Worm (Caenorhabditis elegans) whole organism, young adult: ENCODE results near the gene B0238.15.
A peak's percentile ranks its signal among the peaks of the same experiment; 100 is the strongest.

Experiments used
- D2030.7 ChIP-seq: fragments of 200-800 bp; sonication (Bioruptor generic); IDR thresholded peaks from 2 replicates; pipeline ENCODE4 v1.3.6; 2022; ENCODE audit warnings: missing genetic modification reagents, missing genetic modification characterization, missing compliant biosample characterization
- F22D6.2 ChIP-seq: sonication (generic microtip); optimal IDR thresholded peaks from 2 replicates; lab custom pipeline; 2016; ENCODE audit warnings: mild to moderate bottlenecking, missing genetic modification characterization, missing compliant biosample characterization
- F23B12.7 ChIP-seq: sonication (generic microtip); optimal IDR thresholded peaks from 2 replicates; lab custom pipeline; 2017; ENCODE audit warnings: missing genetic modification characterization, mild to moderate bottlenecking, missing compliant biosample characterization, antibody characterized with exemption, moderate library complexity; ENCODE audit not compliant: insufficient read depth
- F33H1.4 ChIP-seq: fragments of 200-800 bp; sonication (Bioruptor generic); IDR thresholded peaks from 2 replicates; pipeline ENCODE4 v1.3.6; 2022; ENCODE audit warnings: missing genetic modification reagents, missing genetic modification characterization, missing compliant biosample characterization
- K11D2.4 ChIP-seq: fragments of 200-800 bp; sonication (Bioruptor generic); IDR thresholded peaks from 2 replicates; pipeline ENCODE4 v1.3.6; 2022; ENCODE audit warnings: missing genetic modification reagents, missing genetic modification characterization, missing compliant biosample characterization
- Y53G8AR.9 ChIP-seq: fragments of 200-800 bp; sonication (Bioruptor generic); conservative IDR thresholded peaks from 2 replicates; pipeline ENCODE4 v1.3.6; 2022; ENCODE audit warnings: missing genetic modification reagents, missing genetic modification characterization, missing compliant biosample characterization
- Y67H2A.10 ChIP-seq: fragments of 200-800 bp; sonication (Bioruptor generic); conservative IDR thresholded peaks from 2 replicates; pipeline ENCODE4 v1.3.6; 2022; ENCODE audit warnings: missing genetic modification reagents, missing genetic modification characterization, missing compliant biosample characterization
- athp-1 ChIP-seq: sonication (generic microtip); optimal IDR thresholded peaks from 2 replicates; lab custom pipeline; 2017; ENCODE audit warnings: mild to moderate bottlenecking, missing genetic modification characterization, missing compliant biosample characterization
- bed-2 ChIP-seq: fragments of 200-800 bp; sonication (Bioruptor generic); IDR thresholded peaks from 2 replicates; pipeline ENCODE4 v1.3.6; 2022; ENCODE audit warnings: missing genetic modification reagents, missing genetic modification characterization, missing compliant biosample characterization
- cebp-1 ChIP-seq, 2 experiments: fragments of 200-800 bp in 1 of 2; sonication (Bioruptor generic) in 1 of 2; sonication (generic microtip) in 1 of 2; IDR thresholded peaks in 1 of 2; optimal IDR thresholded peaks in 1 of 2; 2 replicates each; pipeline versions ENCODE4 v1.3.6 to Lab custom; 2017 to 2022; ENCODE audit warnings: missing compliant biosample characterization in 2 of 2, missing genetic modification characterization in 2 of 2, mild to moderate bottlenecking in 1 of 2, missing genetic modification reagents in 1 of 2, moderate library complexity in 1 of 2
- dox-1 ChIP-seq: fragments of 200-800 bp; sonication (Bioruptor generic); IDR thresholded peaks from 2 replicates; pipeline ENCODE4 v1.3.6; 2022; ENCODE audit warnings: missing genetic modification reagents, missing genetic modification characterization, missing compliant biosample characterization
- ets-4 ChIP-seq: fragments of 200-800 bp; sonication (Bioruptor generic); optimal IDR thresholded peaks from 2 replicates; lab custom pipeline; 2018; ENCODE audit warnings: mild to moderate bottlenecking, missing genetic modification characterization, missing compliant biosample characterization
- fkh-3 ChIP-seq: sonication (generic microtip); optimal IDR thresholded peaks from 2 replicates; lab custom pipeline; 2016; ENCODE audit warnings: mild to moderate bottlenecking, missing genetic modification characterization, missing compliant biosample characterization
- hlh-26 ChIP-seq: fragments of 200-800 bp; sonication (Bioruptor generic); conservative IDR thresholded peaks from 2 replicates; pipeline ENCODE4 v1.3.6; 2022; ENCODE audit warnings: missing genetic modification reagents, missing genetic modification characterization, missing compliant biosample characterization
- hmg-20 ChIP-seq: fragments of 200-800 bp; sonication (Bioruptor generic); IDR thresholded peaks from 2 replicates; pipeline ENCODE4 v1.3.6; 2022; ENCODE audit warnings: missing genetic modification reagents, missing genetic modification characterization, missing compliant biosample characterization
- hrde-1 ChIP-seq: sonication (generic microtip); optimal IDR thresholded peaks from 2 replicates; lab custom pipeline; 2016; ENCODE audit warnings: missing genetic modification characterization, mild to moderate bottlenecking, missing compliant biosample characterization, moderate library complexity, missing genotype, missing genetic modification reagents, borderline replicate concordance
- lag-1 ChIP-seq: fragments of 200-800 bp; sonication (Bioruptor generic); IDR thresholded peaks from 2 replicates; pipeline ENCODE4 v1.3.6; 2022; ENCODE audit warnings: missing genetic modification reagents, missing genetic modification characterization, missing compliant biosample characterization
- lin-35 ChIP-seq, 3 experiments: fragments of 150-350 bp in 2 of 3; sonication (generic microtip) in 1 of 3; optimal IDR thresholded peaks; 2 replicates each; lab custom pipeline; 2014 to 2018; ENCODE audit warnings: missing biosample characterization in 3 of 3, missing genetic modification characterization in 3 of 3, missing genetic modification reagents in 3 of 3
- lin-40 ChIP-seq: sonication (generic microtip); optimal IDR thresholded peaks from 2 replicates; lab custom pipeline; 2016; ENCODE audit warnings: missing genetic modification characterization, mild to moderate bottlenecking, missing compliant biosample characterization, missing genotype, missing genetic modification reagents
- lin-54 ChIP-seq: fragments of 200-800 bp; sonication (Bioruptor generic); optimal IDR thresholded peaks from 2 replicates; lab custom pipeline; 2018; ENCODE audit warnings: mild to moderate bottlenecking, missing genetic modification characterization, missing compliant biosample characterization
- lsl-1 ChIP-seq: fragments of 200-800 bp; sonication (Bioruptor generic); optimal IDR thresholded peaks from 2 replicates; lab custom pipeline; 2018; ENCODE audit warnings: mild to moderate bottlenecking, missing genetic modification characterization, moderate library complexity, missing compliant biosample characterization
- madf-3 ChIP-seq: fragments of 200-800 bp; sonication (Bioruptor generic); IDR thresholded peaks from 2 replicates; pipeline ENCODE4 v1.3.6; 2022; ENCODE audit warnings: missing genetic modification reagents, missing genetic modification characterization, missing compliant biosample characterization
- madf-6 ChIP-seq: fragments of 200-800 bp; sonication (Bioruptor generic); IDR thresholded peaks from 2 replicates; pipeline ENCODE4 v1.3.6; 2022; ENCODE audit warnings: missing genetic modification reagents, missing genetic modification characterization, missing compliant biosample characterization
- mcd-1 ChIP-seq: fragments of 200-800 bp; sonication (Bioruptor generic); IDR thresholded peaks from 2 replicates; pipeline ENCODE4 v1.3.6; 2022; ENCODE audit warnings: missing genetic modification reagents, missing genetic modification characterization, missing compliant biosample characterization
- nfya-2 ChIP-seq: fragments of 200-800 bp; sonication (Bioruptor generic); IDR thresholded peaks from 2 replicates; pipeline ENCODE4 v1.3.6; 2022; ENCODE audit warnings: missing genetic modification reagents, missing genetic modification characterization, missing compliant biosample characterization
- nfyb-1 ChIP-seq: fragments of 200-800 bp; sonication (Bioruptor generic); IDR thresholded peaks from 2 replicates; pipeline ENCODE4 v1.3.6; 2022; ENCODE audit warnings: missing genetic modification reagents, missing genetic modification characterization, missing compliant biosample characterization
- nhr-80 ChIP-seq: sonication (generic microtip); optimal IDR thresholded peaks from 2 replicates; lab custom pipeline; 2016; ENCODE audit warnings: missing genetic modification characterization, missing compliant biosample characterization
- pbrm-1 ChIP-seq: fragments of 200-800 bp; sonication (Bioruptor generic); IDR thresholded peaks from 2 replicates; pipeline ENCODE4 v1.3.6; 2022; ENCODE audit warnings: missing genetic modification reagents, missing genetic modification characterization, missing compliant biosample characterization
- rec-8 ChIP-seq, 2 experiments: sonication (generic microtip); optimal IDR thresholded peaks; 2 replicates each; lab custom pipeline; 2016; ENCODE audit warnings: mild to moderate bottlenecking in 2 of 2, missing genetic modification characterization in 2 of 2, missing genetic modification reagents in 2 of 2, missing genotype in 2 of 2, missing biosample characterization in 1 of 2, missing compliant biosample characterization in 1 of 2, moderate library complexity in 1 of 2
- sdz-38 ChIP-seq: sonication (generic microtip); optimal IDR thresholded peaks from 2 replicates; lab custom pipeline; 2016; ENCODE audit warnings: missing genotype, missing genetic modification characterization, missing compliant biosample characterization
- snpc-3.4 ChIP-seq: sonication (generic microtip); optimal IDR thresholded peaks from 2 replicates; lab custom pipeline; 2017; ENCODE audit warnings: missing genetic modification characterization, mild to moderate bottlenecking, missing compliant biosample characterization, antibody characterized with exemption, moderate library complexity, missing genotype, missing genetic modification reagents
- zfh-2 ChIP-seq: fragments of 200-800 bp; sonication (Bioruptor generic); conservative IDR thresholded peaks from 2 replicates; pipeline ENCODE4 v1.3.6; 2022; ENCODE audit warnings: missing genetic modification reagents, missing genetic modification characterization, missing compliant biosample characterization
- zim-3 ChIP-seq: sonication (generic microtip); optimal IDR thresholded peaks from 2 replicates; lab custom pipeline; 2017; ENCODE audit warnings: mild to moderate bottlenecking, missing genetic modification characterization, moderate library complexity, missing compliant biosample characterization
- ztf-18 ChIP-seq: sonication (generic microtip); optimal IDR thresholded peaks from 2 replicates; lab custom pipeline; 2016; ENCODE audit warnings: missing genotype, mild to moderate bottlenecking, missing genetic modification characterization, missing compliant biosample characterization
- ztf-25 ChIP-seq: fragments of 200-800 bp; sonication (Bioruptor generic); IDR thresholded peaks from 2 replicates; pipeline ENCODE4 v1.3.6; 2022; ENCODE audit warnings: missing genetic modification reagents, missing genetic modification characterization, missing compliant biosample characterization
- ztf-26 ChIP-seq: sonication (generic microtip); optimal IDR thresholded peaks from 2 replicates; lab custom pipeline; 2017; ENCODE audit warnings: missing genetic modification characterization, missing compliant biosample characterization
- ztf-28 ChIP-seq: fragments of 200-800 bp; sonication (Bioruptor generic); IDR thresholded peaks from 2 replicates; pipeline ENCODE4 v1.3.6; 2022; ENCODE audit warnings: missing genetic modification reagents, missing genetic modification characterization, missing compliant biosample characterization
- ztf-6 ChIP-seq: fragments of 200-800 bp; sonication (Bioruptor generic); IDR thresholded peaks from 2 replicates; pipeline ENCODE4 v1.3.6; 2022; ENCODE audit warnings: missing genetic modification reagents, missing genetic modification characterization, missing compliant biosample characterization

Gene B0238.15

ce11 chrV:5274974-5275373, 35.0 kb downstream of the B0238.15 start:
- no peak for TF ChIP-seq ets-4 (GFP tag; lab: Kevin White, UChicago)
- peak; percentile 15 for TF ChIP-seq lsl-1 (GFP tag; lab: Kevin White, UChicago)
- no peak for TF ChIP-seq lin-40 (tag; lab: Kevin White, UChicago)
- peak; percentile 92 for TF ChIP-seq ztf-18
- no peak for TF ChIP-seq rec-8 (tag; optimal IDR thresholded peaks at IDR 0.05; lab: Kevin White, UChicago)
- peak; percentile 77 for TF ChIP-seq mcd-1 (GFP tag; lab: Robert Waterston, UW)
- TF ChIP-seq cebp-1 (GFP tag; IDR thresholded peaks at IDR 0.05; lab: Robert Waterston, UW) = no peak
- peak; percentile 36 for TF ChIP-seq cebp-1 (tag; optimal IDR thresholded peaks at IDR 0.05; lab: Kevin White, UChicago)
- 0 out of 2 replicates have a peak, but pooled peaks have one; percentile 16 for TF ChIP-seq D2030.7 (GFP tag; lab: Robert Waterston, UW)
- TF ChIP-seq madf-3 (GFP tag; lab: Robert Waterston, UW) = 0 out of 2 replicates have a peak, but pooled peaks have one; percentile 61
- TF ChIP-seq hrde-1 (tag; lab: Kevin White, UChicago) = no peak
- TF ChIP-seq hmg-20 (GFP tag; lab: Robert Waterston, UW) = no peak
- TF ChIP-seq Y53G8AR.9 (GFP tag; lab: Robert Waterston, UW) = 0 out of 2 replicates have a peak, but pooled peaks have one; percentile 46
- no peak for TF ChIP-seq ztf-25 (GFP tag; lab: Robert Waterston, UW)
- no peak for TF ChIP-seq pbrm-1 (GFP tag; lab: Robert Waterston, UW)
- no peak for TF ChIP-seq zfh-2 (GFP tag; lab: Robert Waterston, UW)
- no peak for TF ChIP-seq sdz-38 (tag; lab: Kevin White, UChicago)
- TF ChIP-seq snpc-3.4 = peak; percentile 45
- TF ChIP-seq nhr-80 (tag; lab: Kevin White, UChicago) = peak; percentile 8
- TF ChIP-seq ztf-6 (GFP tag; lab: Robert Waterston, UW) = no peak
- peak; percentile 19; the same call in 1 of the 2 replicates for TF ChIP-seq F33H1.4 (GFP tag; lab: Robert Waterston, UW)
- TF ChIP-seq K11D2.4 (GFP tag; lab: Robert Waterston, UW) = no peak
- TF ChIP-seq zim-3 (tag; lab: Kevin White, UChicago) = no peak
- TF ChIP-seq dox-1 = peak; percentile 72
- peak; percentile 44 for TF ChIP-seq lin-54 (GFP tag; lab: Kevin White, UChicago)
- TF ChIP-seq bed-2 = no peak
- TF ChIP-seq Y67H2A.10 (GFP tag; lab: Robert Waterston, UW) = no peak
- TF ChIP-seq ztf-28 = no peak
- TF ChIP-seq athp-1 (tag; lab: Kevin White, UChicago) = no peak
- TF ChIP-seq F22D6.2 (tag; lab: Kevin White, UChicago) = no peak
- TF ChIP-seq nfya-2 = no peak
- TF ChIP-seq lin-35 (GFP tag; optimal IDR thresholded peaks at IDR 0.05; lab: Kevin White, UChicago) = peak in 2 of 3 experiments; percentile 22 to 47
- peak; percentile 16; the same call in 1 of the 2 replicates for TF ChIP-seq nfyb-1 (GFP tag; lab: Robert Waterston, UW)
- peak; percentile 31; the same call in 1 of the 2 replicates for TF ChIP-seq madf-6 (GFP tag; lab: Robert Waterston, UW)
- TF ChIP-seq F23B12.7 (tag; lab: Kevin White, UChicago) = peak; percentile 9
- TF ChIP-seq fkh-3 (tag; lab: Kevin White, UChicago) = no peak
- no peak for TF ChIP-seq lag-1 (GFP tag; lab: Robert Waterston, UW)
- TF ChIP-seq ztf-26 = no peak
- no peak for TF ChIP-seq hlh-26 (GFP tag; lab: Robert Waterston, UW)
